Fruit fly (Drosophila melanogaster): ENCODE data around the gene CG15260.

Gene CG15260

dm6 chr2L:15264483-15264987 lies 27.5 kb downstream of the CG15260 start, which contains the start of gene yuri (continued):
- TF ChIP-seq E2f2 (GFP tag; IDR thresholded peaks at IDR 0.05): peak; percentile 33; the same call in 1 of the 2 replicates
- TF ChIP-seq Hr39 (optimal IDR thresholded peaks at IDR 0.05): no peak
- TF ChIP-seq tup (GFP tag; optimal IDR thresholded peaks at IDR 0.05): no peak
- TF ChIP-seq HmgD (GFP tag; optimal IDR thresholded peaks at IDR 0.05): no peak
- TF ChIP-seq pb (GFP tag; optimal IDR thresholded peaks at IDR 0.05): peak; percentile 38
- peak; percentile 86 for TF ChIP-seq nom (GFP tag; optimal IDR thresholded peaks at IDR 0.05)
- no peak for TF ChIP-seq CG17186 (GFP tag; optimal IDR thresholded peaks at IDR 0.05)
- peak; percentile 21 for TF ChIP-seq CG13624 (GFP tag; optimal IDR thresholded peaks at IDR 0.05)
- TF ChIP-seq ato (GFP tag; IDR thresholded peaks at IDR 0.05; ENCODE audit: partially characterized antibody): no peak
- TF ChIP-seq CG12299 (tag; optimal IDR thresholded peaks at IDR 0.05): no peak
- TF ChIP-seq cg (GFP tag; optimal IDR thresholded peaks at IDR 0.05): peak; percentile 61
- TF ChIP-seq Dref (GFP tag; IDR thresholded peaks at IDR 0.05): no peak
- peak; percentile 40 for TF ChIP-seq CG3281 (GFP tag; optimal IDR thresholded peaks at IDR 0.05)
- 0 out of 3 replicates have a peak, but pooled peaks have one; percentile 38 for TF ChIP-seq gce (GFP tag; IDR thresholded peaks at IDR 0.05)
- peak; percentile 24 for TF ChIP-seq CG17359 (tag; optimal IDR thresholded peaks at IDR 0.05)
- peak; percentile 95 for TF ChIP-seq CG4360 (GFP tag; IDR thresholded peaks at IDR 0.05)
- peak; percentile 80 for TF ChIP-seq ci (GFP tag; IDR thresholded peaks at IDR 0.05)
- peak; percentile 3 for TF ChIP-seq dmrt11E (tag; optimal IDR thresholded peaks at IDR 0.05)
- TF ChIP-seq C15 (GFP tag; IDR thresholded peaks at IDR 0.05): no peak
- peak; percentile 67 for TF ChIP-seq CG6254 (GFP tag; optimal IDR thresholded peaks at IDR 0.05)
- TF ChIP-seq Jarid2 (GFP tag; optimal IDR thresholded peaks at IDR 0.05): peak; percentile 98
- TF ChIP-seq CG12236 (GFP tag; optimal IDR thresholded peaks at IDR 0.05): no peak
- TF ChIP-seq ash1 (GFP tag; optimal IDR thresholded peaks at IDR 0.05): no peak
- peak; percentile 57 for TF ChIP-seq HmgZ (tag; optimal IDR thresholded peaks at IDR 0.05)
- TF ChIP-seq CkIIα-i1 (GFP tag; IDR thresholded peaks at IDR 0.05): no peak
- TF ChIP-seq CG34224 (GFP tag; IDR thresholded peaks at IDR 0.05; ENCODE audit: partially characterized antibody): peak; percentile 67; the same call in 2 of the 3 replicates
- no peak for TF ChIP-seq emc (GFP tag; optimal IDR thresholded peaks at IDR 0.05)
- no peak for TF ChIP-seq CG13123 (GFP tag; optimal IDR thresholded peaks at IDR 0.05)
- TF ChIP-seq unpg (GFP tag; optimal IDR thresholded peaks at IDR 0.05): peak; percentile 46
- no peak for TF ChIP-seq CG4707 (GFP tag; optimal IDR thresholded peaks at IDR 0.05)
- no peak for TF ChIP-seq CG9215 (GFP tag; IDR thresholded peaks at IDR 0.05)
- peak; percentile 46 for TF ChIP-seq pfk (GFP tag; optimal IDR thresholded peaks at IDR 0.05)
- peak; percentile 71; the same call in 1 of the 2 replicates for TF ChIP-seq bowl (GFP tag; IDR thresholded peaks at IDR 0.05)
- TF ChIP-seq insv (GFP tag; optimal IDR thresholded peaks at IDR 0.05): peak in 1 of 2 experiments; percentile 87
- TF ChIP-seq p53 (GFP tag; optimal IDR thresholded peaks at IDR 0.05): no peak
- TF ChIP-seq CG5180 (GFP tag; optimal IDR thresholded peaks at IDR 0.05): peak; percentile 17
- TF ChIP-seq CG10209 (GFP tag; optimal IDR thresholded peaks at IDR 0.05): no peak
- TF ChIP-seq CG17612 (GFP tag; IDR thresholded peaks at IDR 0.05): no peak
- TF ChIP-seq B-H2 (GFP tag; optimal IDR thresholded peaks at IDR 0.05): peak; percentile 8
- peak; percentile 26; the same call in 1 of the 2 replicates for TF ChIP-seq amos (GFP tag; IDR thresholded peaks at IDR 0.05; ENCODE audit: partially characterized antibody)
- no peak for TF ChIP-seq Dip3 (GFP tag; optimal IDR thresholded peaks at IDR 0.05)
- peak; percentile 65 for TF ChIP-seq Hmr (GFP tag; optimal IDR thresholded peaks at IDR 0.05)
- peak; percentile 85 for TF ChIP-seq chm (GFP tag; IDR thresholded peaks at IDR 0.05)
- TF ChIP-seq CG17829 (tag; optimal IDR thresholded peaks at IDR 0.05): peak; percentile 44
- peak; percentile 90 for TF ChIP-seq sens (GFP tag)
- TF ChIP-seq klu (GFP tag; IDR thresholded peaks at IDR 0.05): no peak
- TF ChIP-seq Scr (GFP tag; IDR thresholded peaks at IDR 0.05; ENCODE audit: partially characterized antibody): peak; percentile 36; the same call in 1 of the 2 replicates
- no peak for TF ChIP-seq nerfin-1 (tag; optimal IDR thresholded peaks at IDR 0.05)
- no peak for TF ChIP-seq fd102C (GFP tag; optimal IDR thresholded peaks at IDR 0.05)
- no peak for TF ChIP-seq her (GFP tag; optimal IDR thresholded peaks at IDR 0.05)

Measured in whole organism, embryonic.